Worm (Caenorhabditis elegans) whole organism, early embryonic: Measurements from ENCODE around the gene gmap-3.

Experiments
- F13C5.2 ChIP-seq: sonication (generic microtip); optimal IDR thresholded peaks from 2 replicates; lab custom pipeline; 2017; ENCODE audit warnings: mild to moderate bottlenecking, missing genetic modification characterization, inconsistent platforms, missing compliant biosample characterization
- hmbx-1 ChIP-seq: sonication (generic microtip); optimal IDR thresholded peaks from 2 replicates; lab custom pipeline; 2016; ENCODE audit warnings: mild to moderate bottlenecking, missing genetic modification characterization, missing compliant biosample characterization
- pes-1 ChIP-seq: fragments of 200-800 bp; sonication (Bioruptor generic); IDR thresholded peaks from 2 replicates; pipeline ENCODE4 v1.3.6; 2022; ENCODE audit warnings: missing genetic modification reagents, missing genetic modification characterization, missing compliant biosample characterization
- sea-1 ChIP-seq: fragments of 200-800 bp; sonication (Bioruptor generic); conservative IDR thresholded peaks from 2 replicates; pipeline ENCODE4 v1.3.6; 2022; ENCODE audit warnings: missing genetic modification characterization, missing compliant biosample characterization

ce11 chrX:12914209-12914608, 26.5 kb downstream of the gmap-3 start:
- TF ChIP-seq hmbx-1 (no peak), sea-1 (GFP tag; lab: Robert Waterston, UW) (no peak), F13C5.2 (tag; lab: Kevin White, UChicago) (no peak), pes-1 (GFP tag; lab: Robert Waterston, UW) (no peak)
